Worm (Caenorhabditis elegans) whole organism, L4 larva: Measurements from ENCODE around the gene snf-11.

Experiments used
- ama-1 ChIP-seq: fragments of 150-350 bp; optimal IDR thresholded peaks from 2 replicates; lab custom pipeline; 2014; ENCODE audit warnings: inconsistent platforms, mixed read lengths
- cey-2 ChIP-seq: sonication (generic microtip); optimal IDR thresholded peaks from 3 replicates; lab custom pipeline; 2017; ENCODE audit warnings: missing genetic modification characterization, mild to moderate bottlenecking, missing compliant biosample characterization, antibody characterized with exemption, borderline replicate concordance; ENCODE audit not compliant: insufficient read depth
- duxl-1 ChIP-seq: sonication (generic microtip); optimal IDR thresholded peaks from 2 replicates; lab custom pipeline; 2016; ENCODE audit warnings: mild to moderate bottlenecking, missing genetic modification characterization, moderate library complexity, missing compliant biosample characterization; ENCODE audit not compliant: poor library complexity
- dve-1 ChIP-seq: sonication (generic microtip); optimal IDR thresholded peaks from 2 replicates; lab custom pipeline; 2017; ENCODE audit warnings: antibody characterized with exemption, mild to moderate bottlenecking, missing genetic modification characterization, missing compliant biosample characterization; ENCODE audit not compliant: insufficient read depth
- egl-27 ChIP-seq: sonication (generic microtip); optimal IDR thresholded peaks from 3 replicates; lab custom pipeline; 2017; ENCODE audit warnings: missing biosample characterization, missing genetic modification reagents, missing genetic modification characterization
- fkh-10 ChIP-seq: fragments of 150-350 bp; optimal IDR thresholded peaks from 2 replicates; lab custom pipeline; 2014; ENCODE audit warnings: missing biosample characterization, missing genetic modification reagents, missing genetic modification characterization
- lin-13 ChIP-seq: fragments of 150-350 bp; optimal IDR thresholded peaks from 2 replicates; lab custom pipeline; 2014; ENCODE audit warnings: missing biosample characterization, missing genetic modification reagents, missing genetic modification characterization
- nhr-10 ChIP-seq: fragments of 150-350 bp; optimal IDR thresholded peaks from 2 replicates; lab custom pipeline; 2014; ENCODE audit warnings: missing biosample characterization, missing genetic modification characterization
- nhr-28 ChIP-seq: fragments of 150-350 bp; optimal IDR thresholded peaks from 2 replicates; lab custom pipeline; 2014; ENCODE audit warnings: missing biosample characterization, missing genetic modification characterization
- nhr-77 ChIP-seq: fragments of 150-350 bp; optimal IDR thresholded peaks from 2 replicates; lab custom pipeline; 2014; ENCODE audit warnings: missing biosample characterization, missing genetic modification characterization
- unc-62 ChIP-seq, 3 experiments: fragments of 150-350 bp in 1 of 3; sonication (generic microtip); optimal IDR thresholded peaks in 2 of 3; peaks in 1 of 3; 1 replicate in 1 of 3; 2 replicates in 2 of 3; lab custom pipeline; 2014 to 2017; ENCODE audit warnings: missing biosample characterization in 3 of 3, missing genetic modification characterization in 3 of 3, missing genetic modification reagents in 3 of 3, missing genotype in 1 of 3

DNA sequence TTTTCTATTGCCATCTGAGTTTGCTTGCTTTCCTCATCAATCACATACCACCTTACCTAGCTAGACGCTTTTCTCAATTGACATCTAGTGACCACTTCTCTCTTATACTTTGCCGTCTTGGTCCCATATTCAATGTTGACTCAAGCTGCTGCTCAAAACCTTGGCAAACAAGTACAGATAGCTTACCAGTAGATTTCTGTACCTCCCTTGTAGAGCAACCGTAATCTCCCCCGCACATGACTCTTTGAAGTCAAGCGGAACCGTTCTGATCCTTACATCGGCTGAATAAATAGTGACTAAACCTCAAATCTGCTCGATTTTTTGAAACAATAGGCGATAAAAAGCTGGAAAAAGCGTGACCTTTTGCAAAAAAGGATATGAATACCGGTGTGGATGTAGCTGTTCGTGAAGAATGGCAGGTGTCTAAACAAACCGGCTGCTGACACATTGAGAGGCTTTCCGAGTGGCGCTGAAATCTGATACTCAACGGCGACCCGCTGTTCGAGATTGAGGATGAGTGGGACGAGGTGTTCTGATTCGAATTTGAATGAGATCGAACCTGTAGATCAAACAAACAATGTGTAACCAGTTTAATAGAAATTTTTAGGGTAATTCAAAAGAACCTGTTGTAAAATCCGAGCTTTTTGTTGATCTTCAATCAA is 27.6 kb upstream of the snf-11 start:
- TF ChIP-seq nhr-77 = no peak
- TF ChIP-seq nhr-28 (tag; lab: Kevin White, UChicago) = no peak
- TF ChIP-seq fkh-10 (GFP tag; lab: Kevin White, UChicago) = no peak
- no peak for TF ChIP-seq lin-13 (GFP tag; lab: Kevin White, UChicago)
- no peak for TF ChIP-seq unc-62 (GFP tag; optimal IDR thresholded peaks at IDR 0.05 in 1 of 2; lab: Kevin White, UChicago)
- TF ChIP-seq unc-62 (tag; optimal IDR thresholded peaks at IDR 0.05; lab: Kevin White, UChicago) = no peak
- TF ChIP-seq dve-1 (tag; lab: Kevin White, UChicago) = no peak
- no peak for TF ChIP-seq egl-27 (tag; lab: Kevin White, UChicago)
- TF ChIP-seq nhr-10 (tag; lab: Kevin White, UChicago) = no peak
- no peak for TF ChIP-seq duxl-1
- TF ChIP-seq ama-1 (lab: Kevin White, UChicago) = no peak
- no peak for TF ChIP-seq cey-2 (tag; lab: Kevin White, UChicago)
